Worm (Caenorhabditis elegans): ENCODE results near the gene R160.6.

DNA sequence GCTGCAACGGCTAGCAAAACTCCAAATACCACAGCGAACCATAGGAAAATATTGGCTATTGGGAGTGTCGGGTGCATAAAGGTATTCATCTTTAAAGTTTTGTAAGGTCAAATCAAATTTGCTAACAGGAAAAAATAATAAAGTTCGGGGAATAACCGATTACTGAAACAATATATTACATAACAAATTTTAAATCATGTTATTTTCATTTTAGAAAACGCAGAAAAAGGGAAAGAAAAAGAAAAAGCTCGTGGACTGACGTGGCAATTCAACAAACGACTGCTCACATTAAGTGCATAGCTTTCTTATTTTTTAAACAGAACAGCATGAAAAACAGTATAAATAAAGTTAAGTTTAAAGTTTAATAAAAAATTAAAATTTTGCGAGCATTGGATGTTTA, at the start of gene R160.6:
- TF ChIP-seq lin-39 (tag; optimal IDR thresholded peaks at IDR 0.05) (no peak), unc-39 (tag; optimal IDR thresholded peaks at IDR 0.05) (no peak), nhr-28 (tag; optimal IDR thresholded peaks at IDR 0.05) (no peak), snpc-4 (tag; optimal IDR thresholded peaks at IDR 0.05) (no peak), ama-1 (optimal IDR thresholded peaks at IDR 0.05) (no peak), nhr-76 (tag; optimal IDR thresholded peaks at IDR 0.05) (no peak)

Measured in whole organism, L4 larva.